Fruit fly (Drosophila melanogaster) whole organism, embryonic: Measurements from ENCODE around the gene Pph13.

Source experiments
- Aef1 ChIP-seq: fragments of 200-800 bp; sonication (Bioruptor generic); IDR thresholded peaks from 3 replicates; pipeline ENCODE4 v1.3.6; 2022; ENCODE audit warnings: missing biosample characterization, missing genetic modification characterization
- B-H2 ChIP-seq: fragments of 200-800 bp; sonication (Bioruptor generic); optimal IDR thresholded peaks from 2 replicates; lab custom pipeline; 2018; ENCODE audit warnings: missing biosample characterization, mild to moderate bottlenecking, missing genetic modification characterization
- BEAF-32 ChIP-seq: fragments of 200-800 bp; sonication (Bioruptor generic); optimal IDR thresholded peaks from 3 replicates; lab custom pipeline; 2017; ENCODE audit warnings: missing biosample characterization, missing genetic modification characterization, mild to moderate bottlenecking, moderate library complexity, missing genetic modification reagents
- CG11085 ChIP-seq: fragments of 200-800 bp; sonication (Bioruptor generic); IDR thresholded peaks from 2 replicates; pipeline ENCODE4 v1.3.6; 2022; ENCODE audit warnings: missing biosample characterization, missing genetic modification characterization
- CG12071 ChIP-seq: fragments of 200-800 bp; sonication (Bioruptor generic); optimal IDR thresholded peaks from 3 replicates; lab custom pipeline; 2018; ENCODE audit warnings: missing biosample characterization, mild to moderate bottlenecking, missing genetic modification characterization
- CG14860 ChIP-seq: fragments of 200-800 bp; sonication (Bioruptor generic); IDR thresholded peaks from 3 replicates; pipeline ENCODE4 v1.3.6; 2022; ENCODE audit warnings: missing biosample characterization, missing genetic modification characterization; ENCODE audit not compliant: partially characterized antibody
- CG14965 ChIP-seq: fragments of 200-800 bp; sonication (Bioruptor generic); optimal IDR thresholded peaks from 2 replicates; lab custom pipeline; 2016; ENCODE audit warnings: missing biosample characterization, missing genetic modification characterization, borderline replicate concordance
- CG15011 ChIP-seq: fragments of 200-800 bp; sonication (Bioruptor generic); optimal IDR thresholded peaks from 3 replicates; lab custom pipeline; 2018; ENCODE audit warnings: missing biosample characterization, mild to moderate bottlenecking, missing genetic modification characterization
- CG15514 ChIP-seq: fragments of 200-800 bp; sonication (Bioruptor generic); optimal IDR thresholded peaks from 3 replicates; lab custom pipeline; 2017; ENCODE audit warnings: missing biosample characterization, missing genetic modification characterization, mild to moderate bottlenecking, moderate library complexity, missing genetic modification reagents
- CG16815 ChIP-seq: fragments of 200-800 bp; sonication (Bioruptor generic); optimal IDR thresholded peaks from 3 replicates; lab custom pipeline; 2017; ENCODE audit warnings: missing biosample characterization, mild to moderate bottlenecking, missing genetic modification characterization
- CG17328 ChIP-seq: fragments of 200-800 bp; sonication (Bioruptor generic); IDR thresholded peaks from 2 replicates; pipeline ENCODE4 v1.3.6; 2022; ENCODE audit warnings: missing biosample characterization, missing genetic modification characterization
- CG2116 ChIP-seq: fragments of 200-800 bp; sonication (Bioruptor generic); optimal IDR thresholded peaks from 3 replicates; lab custom pipeline; 2018; ENCODE audit warnings: missing biosample characterization, mild to moderate bottlenecking, missing genetic modification characterization
- CG30431 ChIP-seq: fragments of 200-800 bp; sonication (Bioruptor generic); optimal IDR thresholded peaks from 2 replicates; lab custom pipeline; 2017; ENCODE audit warnings: missing biosample characterization, missing genetic modification characterization
- CG34422 ChIP-seq: fragments of 200-800 bp; sonication (Bioruptor generic); IDR thresholded peaks from 3 replicates; pipeline ENCODE4 v1.3.6; 2022; ENCODE audit warnings: missing biosample characterization, missing genetic modification characterization
- CG3726 ChIP-seq: fragments of 200-800 bp; sonication (Bioruptor generic); IDR thresholded peaks from 3 replicates; pipeline ENCODE4, ENCODE4 v1.3.6; 2022; ENCODE audit warnings: missing biosample characterization, missing genetic modification characterization
- CG3838 ChIP-seq: fragments of 200-800 bp; sonication (Bioruptor generic); optimal IDR thresholded peaks from 3 replicates; lab custom pipeline; 2016; ENCODE audit warnings: missing biosample characterization, missing genetic modification characterization
- CG6254 ChIP-seq: fragments of 200-800 bp; sonication (Bioruptor generic); optimal IDR thresholded peaks from 3 replicates; lab custom pipeline; 2017; ENCODE audit warnings: mild to moderate bottlenecking, missing biosample characterization, missing genetic modification reagents, missing genetic modification characterization
- CG6813 ChIP-seq: fragments of 200-800 bp; sonication (Bioruptor generic); optimal IDR thresholded peaks from 2 replicates; lab custom pipeline; 2017; ENCODE audit warnings: missing biosample characterization, missing genetic modification characterization, mild to moderate bottlenecking, moderate library complexity, missing genetic modification reagents
- CkIIα-i1 ChIP-seq: fragments of 200-800 bp; sonication (Bioruptor generic); IDR thresholded peaks from 2 replicates; pipeline ENCODE4 v1.3.6; 2022; ENCODE audit warnings: missing biosample characterization, missing genetic modification characterization
- Dad ChIP-seq: fragments of 200-800 bp; sonication (Bioruptor generic); optimal IDR thresholded peaks from 3 replicates; lab custom pipeline; 2016; ENCODE audit warnings: missing biosample characterization, missing genetic modification characterization
- Dref ChIP-seq: fragments of 200-800 bp; sonication (Bioruptor generic); IDR thresholded peaks from 2 replicates; pipeline ENCODE4 v1.3.6; 2022; ENCODE audit warnings: missing biosample characterization, missing genetic modification characterization
- ERR ChIP-seq: fragments of 200-800 bp; sonication (Bioruptor generic); optimal IDR thresholded peaks from 2 replicates; lab custom pipeline; 2016; ENCODE audit warnings: missing biosample characterization, missing genetic modification characterization
- Gug ChIP-seq: fragments of 200-800 bp; sonication (Bioruptor generic); IDR thresholded peaks from 4 replicates; pipeline ENCODE4 v1.3.6; 2022; ENCODE audit warnings: missing biosample characterization, missing genetic modification characterization
- MTF-1 ChIP-seq: fragments of 200-800 bp; sonication (Bioruptor generic); optimal IDR thresholded peaks from 2 replicates; lab custom pipeline; 2018; ENCODE audit warnings: missing biosample characterization, mild to moderate bottlenecking, missing genetic modification characterization, borderline replicate concordance
- Pdp1 ChIP-seq, 2 experiments: fragments of 200-800 bp; sonication (Bioruptor generic); optimal IDR thresholded peaks; 3 replicates each; lab custom pipeline; 2016; ENCODE audit warnings: missing biosample characterization in 2 of 2, missing genetic modification characterization in 2 of 2, mild to moderate bottlenecking in 1 of 2, moderate library complexity in 1 of 2
- Ravus ChIP-seq: fragments of 200-800 bp; sonication (Bioruptor generic); IDR thresholded peaks from 2 replicates; pipeline ENCODE4 v1.3.6; 2022; ENCODE audit warnings: missing biosample characterization, missing genetic modification characterization
- Rfx ChIP-seq: fragments of 200-800 bp; sonication (Bioruptor generic); IDR thresholded peaks from 2 replicates; pipeline ENCODE4 v1.3.6; 2022; ENCODE audit warnings: missing biosample characterization, missing genetic modification characterization
- Scr ChIP-seq: fragments of 200-800 bp; sonication (Bioruptor generic); IDR thresholded peaks from 2 replicates; pipeline ENCODE4 v1.3.6; 2022; ENCODE audit warnings: missing biosample characterization, missing genetic modification characterization; ENCODE audit not compliant: partially characterized antibody
- Six4 ChIP-seq: fragments of 200-800 bp; sonication (Bioruptor generic); optimal IDR thresholded peaks from 2 replicates; lab custom pipeline; 2016; ENCODE audit warnings: missing biosample characterization, missing genetic modification characterization
- Spps ChIP-seq: fragments of 200-800 bp; sonication (Bioruptor generic); optimal IDR thresholded peaks from 2 replicates; lab custom pipeline; 2018; ENCODE audit warnings: missing biosample characterization, mild to moderate bottlenecking, missing genetic modification characterization
- Trl ChIP-seq, 3 experiments: fragments of >200 bp in 2 of 3; fragments of 200-800 bp in 1 of 3; sonication (Bioruptor generic) in 1 of 3; optimal IDR thresholded peaks; 2 replicates in 1 of 3; 3 replicates in 2 of 3; lab custom pipeline; 2016 to 2017; ENCODE audit warnings: missing biosample characterization in 1 of 3, missing genetic modification characterization in 1 of 3
- Xbp1 ChIP-seq: fragments of 200-800 bp; sonication (Bioruptor generic); optimal IDR thresholded peaks from 3 replicates; lab custom pipeline; 2016; ENCODE audit warnings: missing biosample characterization, mild to moderate bottlenecking, missing genetic modification characterization
- bab2 ChIP-seq: fragments of 200-800 bp; sonication (Bioruptor generic); optimal IDR thresholded peaks from 2 replicates; lab custom pipeline; 2016; ENCODE audit warnings: missing biosample characterization, missing genetic modification characterization
- chinmo ChIP-seq: fragments of 200-800 bp; sonication (Bioruptor generic); IDR thresholded peaks from 4 replicates; pipeline ENCODE4 v1.3.6; 2022; ENCODE audit warnings: missing biosample characterization, missing genetic modification characterization; ENCODE audit not compliant: partially characterized antibody
- cwo ChIP-seq: fragments of 200-800 bp; sonication (Bioruptor generic); optimal IDR thresholded peaks from 3 replicates; lab custom pipeline; 2017; ENCODE audit warnings: missing biosample characterization, missing genetic modification characterization, mild to moderate bottlenecking, moderate library complexity, missing genetic modification reagents
- gcm2 ChIP-seq: fragments of 200-800 bp; sonication (Bioruptor generic); optimal IDR thresholded peaks from 2 replicates; lab custom pipeline; 2016; ENCODE audit warnings: missing biosample characterization, missing genetic modification characterization
- gt ChIP-seq: fragments of 200-800 bp; sonication (Bioruptor generic); IDR thresholded peaks from 2 replicates; pipeline ENCODE4 v1.3.6; 2022; ENCODE audit warnings: missing biosample characterization, missing genetic modification characterization
- hb ChIP-seq: fragments of 200-800 bp; sonication (Bioruptor generic); IDR thresholded peaks from 3 replicates; pipeline ENCODE4 v1.3.6; 2022; ENCODE audit warnings: missing biosample characterization, missing genetic modification characterization; ENCODE audit not compliant: partially characterized antibody
- jing ChIP-seq: fragments of 200-800 bp; sonication (Bioruptor generic); optimal IDR thresholded peaks from 2 replicates; lab custom pipeline; 2018; ENCODE audit warnings: missing biosample characterization, mild to moderate bottlenecking, missing genetic modification characterization
- lilli ChIP-seq: fragments of 200-800 bp; sonication (Bioruptor generic); optimal IDR thresholded peaks from 3 replicates; lab custom pipeline; 2016; ENCODE audit warnings: missing biosample characterization, missing genetic modification characterization
- nerfin-2 ChIP-seq: fragments of 200-800 bp; sonication (Bioruptor generic); IDR thresholded peaks from 2 replicates; pipeline ENCODE4 v1.3.6; 2022; ENCODE audit warnings: missing biosample characterization, missing genetic modification characterization; ENCODE audit not compliant: partially characterized antibody
- phol ChIP-seq: fragments of 200-800 bp; sonication (Bioruptor generic); optimal IDR thresholded peaks from 3 replicates; lab custom pipeline; 2018; ENCODE audit warnings: missing biosample characterization, mild to moderate bottlenecking, missing genetic modification characterization, moderate library complexity
- rib ChIP-seq: fragments of 200-800 bp; sonication (Bioruptor generic); IDR thresholded peaks from 2 replicates; pipeline ENCODE4 v1.3.6; 2022; ENCODE audit warnings: missing biosample characterization, missing genetic modification characterization
- run ChIP-seq: fragments of 200-800 bp; sonication (Bioruptor generic); optimal IDR thresholded peaks from 3 replicates; lab custom pipeline; 2018; ENCODE audit warnings: missing biosample characterization, mild to moderate bottlenecking, missing genetic modification characterization
- sima ChIP-seq: fragments of 200-800 bp; sonication (Bioruptor generic); optimal IDR thresholded peaks from 2 replicates; lab custom pipeline; 2016; ENCODE audit warnings: missing biosample characterization, missing genetic modification characterization
- tio ChIP-seq: fragments of 200-800 bp; sonication (Bioruptor generic); optimal IDR thresholded peaks from 2 replicates; lab custom pipeline; 2017; ENCODE audit warnings: missing biosample characterization, missing genetic modification characterization, inconsistent platforms
- tup ChIP-seq: fragments of 200-800 bp; sonication (Bioruptor generic); optimal IDR thresholded peaks from 2 replicates; lab custom pipeline; 2016; ENCODE audit warnings: missing biosample characterization, mild to moderate bottlenecking, missing genetic modification characterization, moderate library complexity
- wdn ChIP-seq: fragments of 200-800 bp; sonication (Bioruptor generic); IDR thresholded peaks from 2 replicates; pipeline ENCODE4 v1.3.6; 2022; ENCODE audit warnings: missing biosample characterization, missing genetic modification characterization
- wek ChIP-seq: fragments of 200-800 bp; sonication (Bioruptor generic); optimal IDR thresholded peaks from 3 replicates; lab custom pipeline; 2018; ENCODE audit warnings: missing biosample characterization, mild to moderate bottlenecking, missing genetic modification characterization, moderate library complexity

Pph13 gene

dm6 chr2L:574226-574625 lies 3.1 kb upstream of the Pph13 start, which contains the start of the genes Ipk2 and cold (continued):
- TF ChIP-seq wdn (GFP tag; lab: Robert Waterston, UW) (peak; percentile 59), CG3838 (GFP tag; lab: Kevin White, UChicago) (peak; percentile 59), Pdp1 (GFP tag; optimal IDR thresholded peaks at IDR 0.05; lab: Kevin White, UChicago) (peak in 1 of 2 experiments; percentile 81), chinmo (GFP tag; lab: Robert Waterston, UW) (no peak), hb (GFP tag; lab: Robert Waterston, UW) (no peak), CG34422 (GFP tag; lab: Robert Waterston, UW) (peak; percentile 51; the same call in 2 of the 3 replicates), tup (GFP tag; lab: Kevin White, UChicago) (peak; percentile 88), jing (GFP tag; lab: Kevin White, UChicago) (peak; percentile 38), CkIIα-i1 (GFP tag; lab: Robert Waterston, UW) (no peak), CG6254 (GFP tag; lab: Kevin White, UChicago) (peak; percentile 4), CG16815 (GFP tag; lab: Kevin White, UChicago) (peak; percentile 80), tio (GFP tag; lab: Kevin White, UChicago) (no peak), wek (no peak), cwo (GFP tag; lab: Kevin White, UChicago) (peak; percentile 59), phol (tag; lab: Kevin White, UChicago) (peak; percentile 88), CG14860 (GFP tag; lab: Robert Waterston, UW) (no peak), gcm2 (peak; percentile 53), CG17328 (GFP tag; lab: Robert Waterston, UW) (0 out of 2 replicates have a peak, but pooled peaks have one; percentile 11), CG12071 (peak; percentile 1), BEAF-32 (GFP tag; lab: Kevin White, UChicago) (peak; percentile 46), Trl (optimal IDR thresholded peaks at IDR 0.05; lab: Kevin White, UChicago) (no peak), Trl (GFP tag; optimal IDR thresholded peaks at IDR 0.05; lab: Kevin White, UChicago) (peak; percentile 78), run (tag; lab: Kevin White, UChicago) (peak; percentile 39), lilli (peak; percentile 93), Gug (peak; percentile 70), Dad (peak; percentile 64), CG15514 (GFP tag; lab: Kevin White, UChicago) (peak; percentile 88), gt (GFP tag; lab: Robert Waterston, UW) (no peak), Xbp1 (peak; percentile 88), CG3726 (GFP tag; lab: Robert Waterston, UW) (peak; percentile 33; the same call in 1 of the 3 replicates), CG30431 (GFP tag; lab: Kevin White, UChicago) (peak; percentile 63), Aef1 (peak; percentile 69; the same call in 2 of the 3 replicates), Dref (GFP tag; lab: Robert Waterston, UW) (0 out of 2 replicates have a peak, but pooled peaks have one; percentile 38), Scr (0 out of 2 replicates have a peak, but pooled peaks have one; percentile 28), nerfin-2 (peak; percentile 13; the same call in 1 of the 2 replicates), bab2 (GFP tag; lab: Kevin White, UChicago) (peak; percentile 78), Rfx (GFP tag; lab: Robert Waterston, UW) (peak; percentile 90), ERR (GFP tag; lab: Kevin White, UChicago) (peak; percentile 42), Ravus (GFP tag; lab: Robert Waterston, UW) (no peak), CG14965 (GFP tag; lab: Kevin White, UChicago) (no peak), Six4 (GFP tag; lab: Kevin White, UChicago) (peak; percentile 50), sima (no peak), B-H2 (GFP tag; lab: Kevin White, UChicago) (peak; percentile 87), MTF-1 (GFP tag; lab: Kevin White, UChicago) (no peak), Spps (tag; lab: Kevin White, UChicago) (peak; percentile 29), CG2116 (GFP tag; lab: Kevin White, UChicago) (peak; percentile 70), CG11085 (GFP tag; lab: Robert Waterston, UW) (peak; percentile 67), CG15011 (GFP tag; lab: Kevin White, UChicago) (no peak), rib (GFP tag; lab: Robert Waterston, UW) (peak; percentile 43; the same call in 1 of the 2 replicates), CG6813 (GFP tag; lab: Kevin White, UChicago) (peak; percentile 5)
